Worm (Caenorhabditis elegans) whole organism, mixed stage, embryonic: Measurements from ENCODE around the gene srxa-10.
A peak's percentile ranks its signal among the peaks of the same experiment; 100 is the strongest.

Source experiments
- M03D4.4 ChIP-seq: sonication (generic microtip); optimal IDR thresholded peaks from 2 replicates; lab custom pipeline; 2017; ENCODE audit warnings: mild to moderate bottlenecking, missing genetic modification characterization, missing compliant biosample characterization
- bed-3 ChIP-seq: fragments of 200-800 bp; sonication (Bioruptor generic); optimal IDR thresholded peaks from 3 replicates; lab custom pipeline; 2018; ENCODE audit warnings: mild to moderate bottlenecking, missing genetic modification characterization, moderate library complexity, missing compliant biosample characterization
- ceh-39 ChIP-seq: fragments of 150-350 bp; optimal IDR thresholded peaks from 2 replicates; lab custom pipeline; 2014; ENCODE audit warnings: missing biosample characterization, missing genetic modification characterization
- ces-1 ChIP-seq: fragments of 150-350 bp; optimal IDR thresholded peaks from 2 replicates; lab custom pipeline; 2014; ENCODE audit warnings: missing biosample characterization, missing genetic modification reagents, missing genetic modification characterization
- drap-1 ChIP-seq: fragments of 200-800 bp; sonication (Bioruptor generic); optimal IDR thresholded peaks from 3 replicates; lab custom pipeline; 2018; ENCODE audit warnings: mild to moderate bottlenecking, missing genetic modification characterization, missing compliant biosample characterization
- elt-1 ChIP-seq: sonication (generic microtip); optimal IDR thresholded peaks from 2 replicates; lab custom pipeline; 2017; ENCODE audit warnings: missing genetic modification characterization, mild to moderate bottlenecking, missing compliant biosample characterization, antibody characterized with exemption, moderate library complexity, borderline replicate concordance; ENCODE audit not compliant: insufficient read depth
- elt-3 ChIP-seq: fragments of 150-350 bp; optimal IDR thresholded peaks from 2 replicates; lab custom pipeline; 2014; ENCODE audit warnings: missing biosample characterization, missing genetic modification characterization
- flh-1 ChIP-seq: fragments of 200-800 bp; sonication (Bioruptor generic); optimal IDR thresholded peaks from 2 replicates; lab custom pipeline; 2018; ENCODE audit warnings: mild to moderate bottlenecking, missing genetic modification characterization, moderate library complexity, missing compliant biosample characterization
- ham-2 ChIP-seq: fragments of 200-800 bp; sonication (Bioruptor generic); optimal IDR thresholded peaks from 2 replicates; lab custom pipeline; 2018; ENCODE audit warnings: mild to moderate bottlenecking, missing genetic modification characterization, missing compliant biosample characterization
- hlh-1 ChIP-seq: fragments of 150-350 bp; optimal IDR thresholded peaks from 2 replicates; lab custom pipeline; 2014; ENCODE audit warnings: missing biosample characterization, missing genetic modification reagents, missing genetic modification characterization
- lin-13 ChIP-seq: fragments of 150-350 bp; optimal IDR thresholded peaks from 2 replicates; lab custom pipeline; 2014; ENCODE audit warnings: missing biosample characterization, missing genetic modification characterization
- lin-32 ChIP-seq: fragments of 200-800 bp; sonication (Bioruptor generic); optimal IDR thresholded peaks from 2 replicates; lab custom pipeline; 2018; ENCODE audit warnings: mild to moderate bottlenecking, missing genetic modification characterization, missing compliant biosample characterization
- lsy-2 ChIP-seq: fragments of 150-350 bp; optimal IDR thresholded peaks from 2 replicates; lab custom pipeline; 2014; ENCODE audit warnings: missing biosample characterization, missing genetic modification characterization
- mab-5 ChIP-seq: fragments of 150-350 bp; optimal IDR thresholded peaks from 2 replicates; lab custom pipeline; 2014; ENCODE audit warnings: missing biosample characterization, missing genetic modification characterization
- nhr-12 ChIP-seq: fragments of 150-350 bp; optimal IDR thresholded peaks from 2 replicates; lab custom pipeline; 2014; ENCODE audit warnings: missing biosample characterization, missing genetic modification characterization
- nhr-2 ChIP-seq: fragments of 150-350 bp; optimal IDR thresholded peaks from 2 replicates; lab custom pipeline; 2014; ENCODE audit warnings: missing biosample characterization, missing genetic modification characterization
- nhr-28 ChIP-seq: fragments of 150-350 bp; optimal IDR thresholded peaks from 2 replicates; lab custom pipeline; 2014; ENCODE audit warnings: missing biosample characterization, missing genetic modification characterization
- nhr-76 ChIP-seq: sonication (generic microtip); optimal IDR thresholded peaks from 2 replicates; lab custom pipeline; 2017; ENCODE audit warnings: missing biosample characterization, missing genetic modification characterization
- snpc-4 ChIP-seq: fragments of 150-350 bp; optimal IDR thresholded peaks from 2 replicates; lab custom pipeline; 2014; ENCODE audit warnings: missing biosample characterization, missing genetic modification characterization
- sptf-1 ChIP-seq: sonication (generic microtip); optimal IDR thresholded peaks from 2 replicates; lab custom pipeline; 2017; ENCODE audit warnings: mild to moderate bottlenecking, missing genetic modification characterization, moderate library complexity, missing compliant biosample characterization
- unc-120 ChIP-seq: sonication (generic microtip); optimal IDR thresholded peaks from 2 replicates; lab custom pipeline; 2017; ENCODE audit warnings: missing genetic modification characterization, missing compliant biosample characterization; ENCODE audit not compliant: poor library complexity, severe bottlenecking
- unc-39 ChIP-seq: fragments of 150-350 bp; optimal IDR thresholded peaks from 2 replicates; lab custom pipeline; 2014; ENCODE audit warnings: missing biosample characterization, missing genetic modification characterization
- unc-62 ChIP-seq: fragments of 150-350 bp; optimal IDR thresholded peaks from 2 replicates; lab custom pipeline; 2014; ENCODE audit warnings: missing biosample characterization, missing genetic modification reagents, missing genetic modification characterization
- zip-8 ChIP-seq: fragments of 150-350 bp; optimal IDR thresholded peaks from 2 replicates; lab custom pipeline; 2014; ENCODE audit warnings: missing biosample characterization, missing genetic modification characterization
- ztf-11 ChIP-seq: fragments of 150-350 bp; optimal IDR thresholded peaks from 2 replicates; lab custom pipeline; 2014; ENCODE audit warnings: missing biosample characterization, missing genetic modification characterization

srxa-10 gene

DNA sequence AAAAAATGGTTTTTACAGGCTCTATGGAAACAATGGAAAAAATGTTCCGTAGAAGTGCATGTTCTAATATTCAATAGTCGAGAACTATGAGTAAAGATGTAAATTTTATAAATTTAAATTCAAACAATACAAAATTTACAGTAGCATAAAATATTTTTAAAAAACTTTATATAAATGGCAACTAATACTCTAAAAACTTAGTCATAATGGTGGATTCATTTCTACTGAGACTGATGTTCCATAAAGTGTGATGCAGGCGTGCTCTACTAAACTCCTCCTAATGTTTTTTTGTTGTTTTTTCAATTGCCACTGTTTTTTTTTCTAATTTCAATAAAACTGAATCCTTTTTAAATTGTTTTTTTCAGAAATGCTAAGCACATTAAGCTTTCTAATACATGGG, 11.8 kb upstream of the srxa-10 start, which contains the start of gene gtap-2:
TSS of gene gtap-2 (plus strand) at position 366 of the 400 bp plus-strand sequence.
- no peak for TF ChIP-seq lin-13 (tag; lab: Kevin White, UChicago)
- no peak for TF ChIP-seq unc-39 (tag; lab: Kevin White, UChicago)
- TF ChIP-seq ztf-11 (tag; lab: Kevin White, UChicago): no peak
- no peak for TF ChIP-seq hlh-1
- no peak for TF ChIP-seq unc-62 (GFP tag; lab: Kevin White, UChicago)
- peak; percentile 72 for TF ChIP-seq ces-1 (GFP tag; lab: Kevin White, UChicago)
- TF ChIP-seq ham-2 (GFP tag; lab: Kevin White, UChicago): no peak
- no peak for TF ChIP-seq nhr-28 (tag; lab: Kevin White, UChicago)
- no peak for TF ChIP-seq elt-3 (tag; lab: Kevin White, UChicago)
- no peak for TF ChIP-seq M03D4.4 (tag; lab: Kevin White, UChicago)
- TF ChIP-seq ceh-39 (tag; lab: Kevin White, UChicago): no peak
- TF ChIP-seq mab-5 (tag; lab: Kevin White, UChicago): no peak
- TF ChIP-seq bed-3 (GFP tag; lab: Kevin White, UChicago): no peak
- TF ChIP-seq unc-120 (tag; lab: Kevin White, UChicago): no peak
- TF ChIP-seq lsy-2 (tag; lab: Kevin White, UChicago): peak; percentile 35
- TF ChIP-seq flh-1: no peak
- TF ChIP-seq nhr-12 (tag; lab: Kevin White, UChicago): no peak

DNA sequence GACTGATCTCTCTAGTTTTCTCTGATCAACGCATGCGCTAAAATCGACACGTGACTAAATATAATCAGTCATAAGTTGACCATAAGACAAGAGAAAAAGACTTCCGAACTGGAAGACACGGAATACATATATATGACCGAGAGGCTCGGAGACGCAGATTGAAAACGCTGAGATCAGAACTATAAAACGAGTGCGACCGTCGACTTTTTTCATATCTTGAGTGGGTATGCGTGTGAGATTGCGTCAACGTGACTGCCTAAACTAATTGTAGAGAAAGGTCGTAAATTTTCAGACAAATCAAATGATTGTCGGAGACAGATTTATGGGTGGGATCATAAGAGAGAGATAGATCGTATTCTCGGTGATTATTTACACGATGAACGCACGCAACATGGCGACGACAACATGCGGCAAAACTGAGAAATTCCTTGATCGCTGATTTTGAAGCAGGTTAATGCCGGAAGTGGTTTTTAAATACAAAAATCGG, 11.3 kb upstream of the srxa-10 start:
- TF ChIP-seq unc-62 (GFP tag; lab: Kevin White, UChicago) (peak; percentile 4), elt-1 (tag; lab: Kevin White, UChicago) (no peak)

DNA sequence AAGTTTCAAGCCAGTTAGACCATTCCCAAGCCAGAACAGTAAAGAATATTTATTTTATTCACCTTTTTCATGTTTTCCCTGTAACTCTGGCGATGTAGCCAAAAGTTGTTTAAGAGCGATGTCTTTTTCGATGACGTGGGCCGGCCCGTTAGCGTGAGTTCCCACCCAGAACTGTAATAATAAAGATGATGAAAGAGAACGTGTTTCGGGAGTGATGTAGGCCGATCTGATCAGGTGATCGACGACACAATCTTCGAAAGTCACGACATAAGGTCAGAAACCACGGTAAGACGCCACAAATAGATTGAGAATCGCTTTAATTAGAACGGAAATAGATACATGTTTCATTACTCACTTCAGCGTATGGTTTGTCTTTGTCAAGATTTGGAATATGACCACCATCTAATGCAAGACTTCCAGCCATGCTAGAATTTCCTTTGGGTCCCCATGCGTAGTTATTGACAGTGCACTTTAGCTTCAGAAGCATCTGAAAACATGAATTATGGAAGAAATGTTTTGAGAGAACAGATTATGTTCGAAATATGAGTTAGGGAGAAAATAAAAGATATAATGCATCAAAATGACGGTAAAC, 10.7 kb upstream of the srxa-10 start, which contains the start of gene ZK632.4:
TSS of gene ZK632.4 (minus strand) at position 487 of the 592 bp plus-strand sequence.
- TF ChIP-seq elt-3 (tag; lab: Kevin White, UChicago) (no peak), ham-2 (GFP tag; lab: Kevin White, UChicago) (no peak), M03D4.4 (tag; lab: Kevin White, UChicago) (no peak), snpc-4 (no peak), unc-62 (GFP tag; lab: Kevin White, UChicago) (no peak), flh-1 (no peak)
- TF ChIP-seq, all 35 proteins: peak for 0

DNA sequence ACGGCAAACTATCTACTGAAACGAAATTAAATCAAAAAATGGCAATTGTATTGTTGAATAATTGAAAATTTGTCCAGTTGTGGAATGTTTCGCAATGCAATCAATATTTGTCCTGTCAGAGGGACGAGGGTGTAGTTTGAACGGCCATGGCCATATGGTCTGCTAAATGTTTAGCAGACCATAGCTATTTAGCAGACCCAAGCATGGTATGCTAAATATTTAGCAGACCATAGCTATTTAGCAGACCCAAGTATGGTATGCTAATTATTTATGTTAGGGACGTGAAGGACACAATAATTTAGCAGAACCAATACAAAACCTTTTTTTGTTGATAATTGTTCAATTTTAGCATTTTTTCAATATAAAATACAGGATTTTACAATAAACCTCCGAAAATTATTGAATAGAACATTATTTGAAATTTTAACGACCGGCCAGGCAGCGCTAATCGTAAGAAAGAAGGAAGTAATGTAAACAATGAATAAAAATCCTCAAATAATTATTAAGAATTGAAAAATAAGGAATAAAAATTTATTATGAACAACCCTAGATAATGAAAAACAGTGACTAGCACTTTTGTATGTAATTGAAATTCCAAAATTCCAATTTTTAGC, 8.8 kb upstream of the srxa-10 start, which contains the start of gene riok-3:
TSS of gene riok-3 (minus strand) at position 15 of the 614 bp plus-strand sequence.
- TF ChIP-seq sptf-1 (tag; lab: Kevin White, UChicago) (no peak), drap-1 (GFP tag; lab: Kevin White, UChicago) (no peak), zip-8 (tag; lab: Kevin White, UChicago) (no peak), nhr-76 (tag; lab: Kevin White, UChicago) (no peak), nhr-2 (tag; lab: Kevin White, UChicago) (peak; percentile 55), mab-5 (tag; lab: Kevin White, UChicago) (no peak), elt-1 (tag; lab: Kevin White, UChicago) (no peak), nhr-12 (tag; lab: Kevin White, UChicago) (no peak), hlh-1 (no peak), ham-2 (GFP tag; lab: Kevin White, UChicago) (peak; percentile 29), lin-32 (GFP tag; lab: Kevin White, UChicago) (no peak)

DNA sequence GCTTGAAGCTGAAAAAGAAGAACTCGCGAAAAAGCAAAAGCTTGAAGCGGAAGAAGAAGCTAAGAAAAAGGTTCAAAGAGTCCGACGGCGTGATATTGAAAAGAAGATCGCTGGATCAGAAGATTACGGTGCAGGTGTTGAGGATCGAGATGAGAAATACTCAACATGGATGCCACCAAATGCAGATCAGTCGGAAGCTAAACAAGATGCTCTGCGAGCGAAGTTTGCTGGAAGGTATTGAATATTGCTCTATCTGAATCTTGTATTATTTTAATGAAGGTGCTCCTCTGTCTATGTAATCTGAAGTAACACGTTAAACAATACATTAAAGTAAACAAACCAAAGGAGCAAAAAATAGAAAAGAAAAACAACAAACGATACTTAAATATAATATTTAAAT, 5.7 kb upstream of the srxa-10 start:
- no peak for TF ChIP-seq hlh-1
- TF ChIP-seq nhr-76 (tag; lab: Kevin White, UChicago): no peak
- no peak for TF ChIP-seq sptf-1 (tag; lab: Kevin White, UChicago)
- no peak for TF ChIP-seq lsy-2 (tag; lab: Kevin White, UChicago)
- TF ChIP-seq lin-32 (GFP tag; lab: Kevin White, UChicago): no peak
- TF ChIP-seq unc-62 (GFP tag; lab: Kevin White, UChicago): no peak
- TF ChIP-seq M03D4.4 (tag; lab: Kevin White, UChicago): no peak
- no peak for TF ChIP-seq nhr-28 (tag; lab: Kevin White, UChicago)
- TF ChIP-seq ztf-11 (tag; lab: Kevin White, UChicago): no peak
- TF ChIP-seq mab-5 (tag; lab: Kevin White, UChicago): no peak
